Fruit fly (Drosophila melanogaster) whole organism, embryonic: ENCODE measurements around the gene CG6481.
A peak's percentile ranks its signal among the peaks of the same experiment; 100 is the strongest.

Experiments used
- Atf3 ChIP-seq: fragments of 200-800 bp; sonication (Bioruptor generic); optimal IDR thresholded peaks from 3 replicates; lab custom pipeline; 2016; ENCODE audit warnings: missing biosample characterization, missing genetic modification characterization
- Atf6 ChIP-seq: fragments of 200-800 bp; sonication (Bioruptor generic); IDR thresholded peaks from 2 replicates; pipeline ENCODE4 v1.3.6; 2022; ENCODE audit warnings: missing biosample characterization, missing genetic modification characterization
- B-H1 ChIP-seq: fragments of 200-800 bp; sonication (Bioruptor generic); IDR thresholded peaks from 3 replicates; pipeline ENCODE4 v1.3.6; 2022; ENCODE audit warnings: missing biosample characterization, missing genetic modification characterization
- Bteb2 ChIP-seq: fragments of 200-800 bp; sonication (Bioruptor generic); optimal IDR thresholded peaks from 2 replicates; lab custom pipeline; 2016; ENCODE audit warnings: missing biosample characterization, missing genetic modification characterization
- CG10565 ChIP-seq: fragments of 200-800 bp; sonication (Bioruptor generic); optimal IDR thresholded peaks from 3 replicates; lab custom pipeline; 2016; ENCODE audit warnings: missing biosample characterization, mild to moderate bottlenecking, missing genetic modification characterization
- CG11398 ChIP-seq: fragments of 200-800 bp; sonication (Bioruptor generic); optimal IDR thresholded peaks from 2 replicates; lab custom pipeline; 2016; ENCODE audit warnings: missing biosample characterization, missing genetic modification characterization
- CG1233 ChIP-seq: fragments of 200-800 bp; sonication (Bioruptor generic); optimal IDR thresholded peaks from 4 replicates; lab custom pipeline; 2018; ENCODE audit warnings: missing biosample characterization, mild to moderate bottlenecking, missing genetic modification characterization
- CG12942 ChIP-seq: fragments of 200-800 bp; sonication (Bioruptor generic); optimal IDR thresholded peaks from 3 replicates; lab custom pipeline; 2016; ENCODE audit warnings: missing biosample characterization, missing genetic modification characterization
- CG14667 ChIP-seq: fragments of 200-800 bp; sonication (Bioruptor generic); IDR thresholded peaks from 2 replicates; pipeline ENCODE4 v1.3.6; 2022; ENCODE audit warnings: missing biosample characterization, missing genetic modification characterization
- CG17829 ChIP-seq: fragments of 200-800 bp; optimal IDR thresholded peaks from 2 replicates; lab custom pipeline; 2019; ENCODE audit warnings: missing biosample characterization, mild to moderate bottlenecking, missing genetic modification characterization, moderate library complexity
- CG17912 ChIP-seq: fragments of 200-800 bp; sonication (Bioruptor generic); optimal IDR thresholded peaks from 2 replicates; lab custom pipeline; 2018; ENCODE audit warnings: missing biosample characterization, mild to moderate bottlenecking, missing genetic modification characterization
- CG2712 ChIP-seq: fragments of 200-800 bp; optimal IDR thresholded peaks from 3 replicates; lab custom pipeline; 2019; ENCODE audit warnings: missing biosample characterization, mild to moderate bottlenecking, missing genetic modification characterization, moderate library complexity
- CG30431 ChIP-seq: fragments of 200-800 bp; sonication (Bioruptor generic); optimal IDR thresholded peaks from 2 replicates; lab custom pipeline; 2017; ENCODE audit warnings: missing biosample characterization, missing genetic modification characterization
- CG5245 ChIP-seq: fragments of 200-800 bp; sonication (Bioruptor generic); optimal IDR thresholded peaks from 3 replicates; lab custom pipeline; 2016; ENCODE audit warnings: missing biosample characterization, missing genetic modification characterization
- CG6689 ChIP-seq: fragments of 200-800 bp; sonication (Bioruptor generic); IDR thresholded peaks from 2 replicates; pipeline ENCODE4 v1.3.6; 2022; ENCODE audit warnings: missing biosample characterization, missing genetic modification characterization
- CG6791 ChIP-seq: fragments of 200-800 bp; sonication (Bioruptor generic); IDR thresholded peaks from 3 replicates; pipeline ENCODE4 v1.3.6; 2022; ENCODE audit warnings: missing biosample characterization, missing genetic modification characterization; ENCODE audit not compliant: partially characterized antibody
- CG7556 ChIP-seq: fragments of 200-800 bp; sonication (Bioruptor generic); optimal IDR thresholded peaks from 2 replicates; lab custom pipeline; 2017; ENCODE audit warnings: missing biosample characterization, mild to moderate bottlenecking, missing genetic modification characterization
- CG8089 ChIP-seq: fragments of 200-800 bp; sonication (Bioruptor generic); optimal IDR thresholded peaks from 3 replicates; lab custom pipeline; 2016; ENCODE audit warnings: missing biosample characterization, missing genetic modification characterization
- CG8359 ChIP-seq: fragments of 200-800 bp; sonication (Bioruptor generic); optimal IDR thresholded peaks from 2 replicates; lab custom pipeline; 2017; ENCODE audit warnings: missing biosample characterization, mild to moderate bottlenecking, missing genetic modification characterization, borderline replicate concordance
- CG8478 ChIP-seq: fragments of >200 bp; optimal IDR thresholded peaks from 2 replicates; lab custom pipeline; 2018
- CoRest ChIP-seq: fragments of 200-800 bp; sonication (Bioruptor generic); optimal IDR thresholded peaks from 3 replicates; lab custom pipeline; 2018; ENCODE audit warnings: missing biosample characterization, mild to moderate bottlenecking, missing genetic modification characterization, moderate library complexity
- Dad ChIP-seq: fragments of 200-800 bp; sonication (Bioruptor generic); optimal IDR thresholded peaks from 3 replicates; lab custom pipeline; 2016; ENCODE audit warnings: missing biosample characterization, missing genetic modification characterization
- Eip74EF ChIP-seq, 2 experiments: fragments of 200-800 bp in 1 of 2; fragments of >200 bp in 1 of 2; sonication (Bioruptor generic) in 1 of 2; optimal IDR thresholded peaks; 2 replicates each; lab custom pipeline; 2017 to 2019; ENCODE audit warnings: missing biosample characterization in 2 of 2, missing genetic modification characterization in 2 of 2, mild to moderate bottlenecking in 1 of 2, moderate library complexity in 1 of 2
- Ets97D ChIP-seq: fragments of 200-800 bp; sonication (Bioruptor generic); optimal IDR thresholded peaks from 3 replicates; lab custom pipeline; 2016; ENCODE audit warnings: missing biosample characterization, missing genetic modification characterization
- Hand ChIP-seq: fragments of 200-800 bp; sonication (Bioruptor generic); optimal IDR thresholded peaks from 2 replicates; lab custom pipeline; 2017; ENCODE audit warnings: mild to moderate bottlenecking, missing biosample characterization, missing genetic modification reagents, missing genetic modification characterization
- Hey ChIP-seq: fragments of 200-800 bp; sonication (Bioruptor generic); optimal IDR thresholded peaks from 3 replicates; lab custom pipeline; 2018; ENCODE audit warnings: missing biosample characterization, mild to moderate bottlenecking, missing genetic modification characterization
- Hr78 ChIP-seq, 2 experiments: fragments of 200-800 bp in 1 of 2; fragments of >200 bp in 1 of 2; sonication (Bioruptor generic) in 1 of 2; optimal IDR thresholded peaks; 2 replicates each; lab custom pipeline; 2017 to 2019; ENCODE audit warnings: missing biosample characterization in 2 of 2, missing genetic modification characterization in 2 of 2, mild to moderate bottlenecking in 1 of 2, moderate library complexity in 1 of 2
- Meics ChIP-seq: fragments of 200-800 bp; sonication (Bioruptor generic); optimal IDR thresholded peaks from 2 replicates; lab custom pipeline; 2017; ENCODE audit warnings: missing biosample characterization, mild to moderate bottlenecking, missing genetic modification characterization
- NC2β ChIP-seq: fragments of 200-800 bp; sonication (Bioruptor generic); optimal IDR thresholded peaks from 2 replicates; lab custom pipeline; 2016; ENCODE audit warnings: missing biosample characterization, missing genetic modification characterization
- PHDP ChIP-seq: fragments of 200-800 bp; sonication (Bioruptor generic); optimal IDR thresholded peaks from 3 replicates; lab custom pipeline; 2018; ENCODE audit warnings: missing biosample characterization, mild to moderate bottlenecking, missing genetic modification characterization, moderate library complexity
- Sox100B ChIP-seq: fragments of 200-800 bp; sonication (Bioruptor generic); optimal IDR thresholded peaks from 3 replicates; lab custom pipeline; 2018; ENCODE audit warnings: missing biosample characterization, mild to moderate bottlenecking, missing genetic modification characterization
- Stat92E ChIP-seq, 3 experiments: fragments of >200 bp in 2 of 3; fragments of 200-800 bp in 1 of 3; sonication (Bioruptor generic) in 1 of 3; optimal IDR thresholded peaks; 2 replicates each; lab custom pipeline; 2017 to 2019; ENCODE audit warnings: missing biosample characterization in 3 of 3, missing genetic modification characterization in 3 of 3, mild to moderate bottlenecking in 1 of 3, moderate library complexity in 1 of 3
- Vsx1 ChIP-seq: fragments of 200-800 bp; sonication (Bioruptor generic); optimal IDR thresholded peaks from 2 replicates; lab custom pipeline; 2017; ENCODE audit warnings: missing biosample characterization, mild to moderate bottlenecking, missing genetic modification characterization, missing genetic modification reagents
- aop ChIP-seq: fragments of 200-800 bp; sonication (Bioruptor generic); IDR thresholded peaks from 2 replicates; pipeline ENCODE4 v1.3.6; 2022; ENCODE audit warnings: missing biosample characterization, missing genetic modification characterization
- disco-r ChIP-seq: fragments of 200-800 bp; sonication (Bioruptor generic); optimal IDR thresholded peaks from 2 replicates; lab custom pipeline; 2016; ENCODE audit warnings: missing biosample characterization, missing genetic modification characterization
- dmrt11E ChIP-seq: fragments of 200-800 bp; sonication (Bioruptor generic); optimal IDR thresholded peaks from 3 replicates; lab custom pipeline; 2018; ENCODE audit warnings: missing biosample characterization, mild to moderate bottlenecking, missing genetic modification characterization, moderate library complexity
- gro ChIP-seq: fragments of 200-800 bp; sonication (Bioruptor generic); optimal IDR thresholded peaks from 2 replicates; lab custom pipeline; 2016; ENCODE audit warnings: missing biosample characterization, missing genetic modification characterization
- h ChIP-seq: fragments of >200 bp; optimal IDR thresholded peaks from 2 replicates; lab custom pipeline; 2017
- hbn ChIP-seq: fragments of 200-800 bp; sonication (Bioruptor generic); IDR thresholded peaks from 2 replicates; pipeline ENCODE4 v1.3.6; 2022; ENCODE audit warnings: missing biosample characterization, missing genetic modification characterization; ENCODE audit not compliant: partially characterized antibody
- hkb ChIP-seq, 2 experiments: fragments of 200-800 bp in 1 of 2; fragments of >200 bp in 1 of 2; sonication (Bioruptor generic) in 1 of 2; IDR thresholded peaks in 1 of 2; optimal IDR thresholded peaks in 1 of 2; 2 replicates each; pipeline versions ENCODE4 v1.3.6 to Lab custom; 2017 to 2022; ENCODE audit warnings: missing biosample characterization in 1 of 2, missing genetic modification characterization in 1 of 2
- kah ChIP-seq: fragments of 200-800 bp; sonication (Bioruptor generic); optimal IDR thresholded peaks from 2 replicates; lab custom pipeline; 2018; ENCODE audit warnings: missing biosample characterization, mild to moderate bottlenecking, missing genetic modification characterization
- lab ChIP-seq: fragments of 200-800 bp; sonication (Bioruptor generic); optimal IDR thresholded peaks from 3 replicates; lab custom pipeline; 2017; ENCODE audit warnings: missing biosample characterization, missing genetic modification characterization, mild to moderate bottlenecking, moderate library complexity, missing genetic modification reagents
- lilli ChIP-seq: fragments of 200-800 bp; sonication (Bioruptor generic); optimal IDR thresholded peaks from 3 replicates; lab custom pipeline; 2016; ENCODE audit warnings: missing biosample characterization, missing genetic modification characterization
- maf-S ChIP-seq: fragments of 200-800 bp; sonication (Bioruptor generic); optimal IDR thresholded peaks from 2 replicates; lab custom pipeline; 2016; ENCODE audit warnings: missing biosample characterization, missing genetic modification characterization
- nmo ChIP-seq: fragments of 200-800 bp; sonication (Bioruptor generic); optimal IDR thresholded peaks from 2 replicates; lab custom pipeline; 2018; ENCODE audit warnings: missing biosample characterization, mild to moderate bottlenecking, missing genetic modification characterization, moderate library complexity
- scrt ChIP-seq: fragments of 200-800 bp; sonication (Bioruptor generic); optimal IDR thresholded peaks from 2 replicates; lab custom pipeline; 2018; ENCODE audit warnings: missing biosample characterization, mild to moderate bottlenecking, missing genetic modification characterization, moderate library complexity
- sens ChIP-seq: fragments of 200-800 bp; sonication (Bioruptor generic); peaks from one replicate; lab custom pipeline; 2016; ENCODE audit warnings: missing biosample characterization, missing genetic modification characterization
- sens-2 ChIP-seq: fragments of 200-800 bp; sonication (Bioruptor generic); IDR thresholded peaks from 2 replicates; pipeline ENCODE4 v1.3.6; 2022; ENCODE audit warnings: missing biosample characterization, missing genetic modification characterization
- trh ChIP-seq: fragments of 200-800 bp; sonication (Bioruptor generic); optimal IDR thresholded peaks from 2 replicates; lab custom pipeline; 2016; ENCODE audit warnings: missing biosample characterization, missing genetic modification characterization
- tx ChIP-seq: fragments of 200-800 bp; sonication (Bioruptor generic); optimal IDR thresholded peaks from 2 replicates; lab custom pipeline; 2016; ENCODE audit warnings: missing biosample characterization, missing genetic modification characterization
- zfh2 ChIP-seq: fragments of 200-800 bp; sonication (Bioruptor generic); optimal IDR thresholded peaks from 2 replicates; lab custom pipeline; 2016; ENCODE audit warnings: missing biosample characterization, missing genetic modification characterization

CG6481 gene

DNA sequence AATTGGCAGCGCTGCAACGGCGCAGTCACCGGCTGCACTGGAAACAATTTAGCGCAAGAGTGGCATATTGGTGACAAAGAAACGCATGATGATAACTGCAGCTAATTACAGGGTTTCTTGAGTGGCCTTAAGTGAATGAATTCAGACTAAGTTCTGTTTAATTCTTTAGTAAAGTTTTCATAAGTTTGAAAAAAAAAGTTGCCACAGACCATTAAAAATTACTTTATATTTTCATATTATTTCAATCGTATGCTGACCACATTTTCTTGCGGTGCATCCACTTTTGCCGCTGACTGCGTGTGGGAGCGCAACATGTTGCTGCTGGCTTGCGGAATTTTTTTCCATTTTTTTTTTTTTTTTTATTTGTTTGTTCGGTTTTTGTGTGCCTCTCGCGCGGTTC is 30.2 kb upstream of the CG6481 start (continued):
- no peak for TF ChIP-seq trh (GFP tag; lab: Kevin White, UChicago)
- peak; percentile 68 for TF ChIP-seq dmrt11E (tag; lab: Kevin White, UChicago)
- no peak for TF ChIP-seq B-H1 (GFP tag; lab: Robert Waterston, UW)
- no peak for TF ChIP-seq hbn
- TF ChIP-seq CoRest (tag; lab: Kevin White, UChicago): peak; percentile 40
- TF ChIP-seq Ets97D: no peak
- no peak for TF ChIP-seq NC2β (GFP tag; lab: Kevin White, UChicago)
- TF ChIP-seq Atf3 (GFP tag; lab: Kevin White, UChicago): no peak
- TF ChIP-seq kah (GFP tag; lab: Kevin White, UChicago): no peak
- TF ChIP-seq Dad: no peak
- no peak for TF ChIP-seq scrt
- peak; percentile 44; the same call in 1 of the 2 replicates for TF ChIP-seq CG6689 (GFP tag; lab: Robert Waterston, UW)
- TF ChIP-seq Eip74EF (GFP tag; optimal IDR thresholded peaks at IDR 0.05; lab: Kevin White, UChicago): no peak
- TF ChIP-seq gro (GFP tag; lab: Kevin White, UChicago): no peak
- TF ChIP-seq CG12942 (GFP tag; lab: Kevin White, UChicago): no peak
- TF ChIP-seq CG7556: peak; percentile 29
- TF ChIP-seq sens-2 (GFP tag; lab: Robert Waterston, UW): no peak
- no peak for TF ChIP-seq CG5245 (GFP tag; lab: Kevin White, UChicago)
- peak; percentile 66 for TF ChIP-seq nmo (GFP tag; lab: Kevin White, UChicago)
- no peak for TF ChIP-seq Hr78 (GFP tag; optimal IDR thresholded peaks at IDR 0.05; lab: Kevin White, UChicago)
- no peak for TF ChIP-seq lab (GFP tag; lab: Kevin White, UChicago)
- TF ChIP-seq Bteb2 (GFP tag; lab: Kevin White, UChicago): no peak
- TF ChIP-seq hkb (optimal IDR thresholded peaks at IDR 0.05; lab: Kevin White, UChicago): no peak
- 0 out of 2 replicates have a peak, but pooled peaks have one; percentile 26 for TF ChIP-seq hkb (GFP tag; IDR thresholded peaks at IDR 0.05; lab: Robert Waterston, UW)
- TF ChIP-seq CG17912 (GFP tag; lab: Kevin White, UChicago): no peak
- TF ChIP-seq CG10565: no peak
- TF ChIP-seq PHDP (tag; lab: Kevin White, UChicago): peak; percentile 2
- TF ChIP-seq sens (GFP tag; lab: Kevin White, UChicago): peak; percentile 79
- TF ChIP-seq disco-r: no peak
- no peak for TF ChIP-seq CG1233 (GFP tag; lab: Kevin White, UChicago)
- TF ChIP-seq CG8359 (GFP tag; lab: Kevin White, UChicago): no peak
- no peak for TF ChIP-seq tx (GFP tag; lab: Kevin White, UChicago)
- no peak for TF ChIP-seq CG11398 (GFP tag; lab: Kevin White, UChicago)
- no peak for TF ChIP-seq aop (GFP tag; lab: Robert Waterston, UW)
- peak; percentile 55 for TF ChIP-seq CG2712
- TF ChIP-seq h (lab: Kevin White, UChicago): no peak
- no peak for TF ChIP-seq Meics (GFP tag; lab: Kevin White, UChicago)
- no peak for TF ChIP-seq CG8089 (GFP tag; lab: Kevin White, UChicago)
- no peak for TF ChIP-seq CG6791
- TF ChIP-seq CG8478 (lab: Kevin White, UChicago): no peak
- TF ChIP-seq lilli (GFP tag; lab: Kevin White, UChicago): no peak
- no peak for TF ChIP-seq CG14667 (GFP tag; lab: Robert Waterston, UW)
- peak; percentile 34 for TF ChIP-seq Sox100B
- TF ChIP-seq zfh2 (GFP tag; lab: Kevin White, UChicago): no peak
- TF ChIP-seq maf-S (GFP tag; lab: Kevin White, UChicago): no peak
- TF ChIP-seq Hand (GFP tag; lab: Kevin White, UChicago): no peak
- peak; percentile 33 for TF ChIP-seq CG30431 (GFP tag; lab: Kevin White, UChicago)
- no peak for TF ChIP-seq Stat92E (GFP tag; optimal IDR thresholded peaks at IDR 0.05; lab: Kevin White, UChicago)
- TF ChIP-seq Vsx1 (GFP tag; lab: Kevin White, UChicago): no peak
- TF ChIP-seq Hey (tag; lab: Kevin White, UChicago): no peak
- TF ChIP-seq Atf6 (GFP tag; lab: Robert Waterston, UW): no peak
- TF ChIP-seq CG17829 (tag; lab: Kevin White, UChicago): peak; percentile 13
